Worm (Caenorhabditis elegans): Measurements from ENCODE around the gene F26A1.8.

The F26A1.8 gene

ce11 chrIII:4830207-4830606, 8.2 kb upstream of the F26A1.8 start, which contains the start of gene nspd-9:
Gene nspd-9, minus strand, starts transcription at chrIII:4830307.
- TF ChIP-seq aly-1 (tag; optimal IDR thresholded peaks at IDR 0.05) (no peak), hnd-1 (tag; optimal IDR thresholded peaks at IDR 0.05) (no peak), ceh-13 (GFP tag; optimal IDR thresholded peaks at IDR 0.05) (no peak), flt-1 (GFP tag; IDR thresholded peaks at IDR 0.05) (no peak), sea-1 (GFP tag; conservative IDR thresholded peaks at IDR 0.05) (no peak), tbx-37 (GFP tag; conservative IDR thresholded peaks at IDR 0.05) (no peak), tra-4 (tag; optimal IDR thresholded peaks at IDR 0.05) (no peak), ceh-36 (tag; optimal IDR thresholded peaks at IDR 0.05) (no peak), F13C5.2 (tag; optimal IDR thresholded peaks at IDR 0.05) (no peak), tbx-11 (GFP tag; IDR thresholded peaks at IDR 0.05) (no peak), hmbx-1 (tag; optimal IDR thresholded peaks at IDR 0.05) (no peak), hmg-4 (GFP tag; optimal IDR thresholded peaks at IDR 0.05) (no peak), ama-1 (optimal IDR thresholded peaks at IDR 0.05) (no peak), B0310.2 (tag; optimal IDR thresholded peaks at IDR 0.05) (no peak), scrt-1 (GFP tag; IDR thresholded peaks at IDR 0.05) (no peak)

ce11 chrIII:4829440-4829839, 7.4 kb upstream of the F26A1.8 start, which contains the start of gene F26A1.9:
Gene F26A1.9, minus strand, starts transcription at chrIII:4829540.
- no peak for TF ChIP-seq hmg-4 (GFP tag; optimal IDR thresholded peaks at IDR 0.05)
- no peak for TF ChIP-seq aly-1 (tag; optimal IDR thresholded peaks at IDR 0.05)
- TF ChIP-seq ets-7 (tag; optimal IDR thresholded peaks at IDR 0.05) = no peak
- TF ChIP-seq ceh-36 (tag; optimal IDR thresholded peaks at IDR 0.05) = no peak
- TF ChIP-seq scrt-1 (GFP tag; IDR thresholded peaks at IDR 0.05) = no peak
- no peak for TF ChIP-seq ceh-13 (GFP tag; optimal IDR thresholded peaks at IDR 0.05)
- TF ChIP-seq flt-1 (GFP tag; IDR thresholded peaks at IDR 0.05) = no peak
- TF ChIP-seq tbx-11 (GFP tag; IDR thresholded peaks at IDR 0.05) = no peak
- TF ChIP-seq hnd-1 (tag; optimal IDR thresholded peaks at IDR 0.05) = no peak
- TF ChIP-seq F13C5.2 (tag; optimal IDR thresholded peaks at IDR 0.05) = no peak
- TF ChIP-seq hmbx-1 (tag; optimal IDR thresholded peaks at IDR 0.05) = no peak
- no peak for TF ChIP-seq pes-1 (GFP tag; IDR thresholded peaks at IDR 0.05)
- TF ChIP-seq tra-4 (tag; optimal IDR thresholded peaks at IDR 0.05) = no peak
- no peak for TF ChIP-seq ama-1 (optimal IDR thresholded peaks at IDR 0.05)
- TF ChIP-seq sea-1 (GFP tag; conservative IDR thresholded peaks at IDR 0.05) = no peak
- TF ChIP-seq B0310.2 (tag; optimal IDR thresholded peaks at IDR 0.05) = no peak
- TF ChIP-seq tbx-37 (GFP tag; conservative IDR thresholded peaks at IDR 0.05) = no peak

- TF ChIP-seq B0310.2 (tag; optimal IDR thresholded peaks at IDR 0.05) (no peak), tbx-11 (GFP tag; IDR thresholded peaks at IDR 0.05) (no peak), tra-4 (tag; optimal IDR thresholded peaks at IDR 0.05) (no peak), hmbx-1 (tag; optimal IDR thresholded peaks at IDR 0.05) (no peak), ama-1 (optimal IDR thresholded peaks at IDR 0.05) (no peak), sea-1 (GFP tag; conservative IDR thresholded peaks at IDR 0.05) (no peak)
These were observed 4.6 kb upstream of the F26A1.8 start, which contains the start of gene F26A1.3 for ce11 chrIII:4826606-4827005. Gene F26A1.3, plus strand, starts transcription at chrIII:4826906.

- TF ChIP-seq hmg-4 (GFP tag; optimal IDR thresholded peaks at IDR 0.05) (no peak), scrt-1 (GFP tag; IDR thresholded peaks at IDR 0.05) (no peak), ceh-36 (tag; optimal IDR thresholded peaks at IDR 0.05) (no peak), flt-1 (GFP tag; IDR thresholded peaks at IDR 0.05) (no peak), B0310.2 (tag; optimal IDR thresholded peaks at IDR 0.05) (no peak), hmbx-1 (tag; optimal IDR thresholded peaks at IDR 0.05) (no peak), ets-7 (tag; optimal IDR thresholded peaks at IDR 0.05) (no peak), hnd-1 (tag; optimal IDR thresholded peaks at IDR 0.05) (no peak), aly-1 (tag; optimal IDR thresholded peaks at IDR 0.05) (no peak), F13C5.2 (tag; optimal IDR thresholded peaks at IDR 0.05) (no peak), sea-1 (GFP tag; conservative IDR thresholded peaks at IDR 0.05) (no peak), ama-1 (optimal IDR thresholded peaks at IDR 0.05) (no peak), tbx-37 (GFP tag; conservative IDR thresholded peaks at IDR 0.05) (no peak), tra-4 (tag; optimal IDR thresholded peaks at IDR 0.05) (no peak), ceh-13 (GFP tag; optimal IDR thresholded peaks at IDR 0.05) (no peak)
These were observed 2.2 kb downstream of the F26A1.8 start, which contains the start of gene F26A1.7 for ce11 chrIII:4819843-4820242. Gene F26A1.7, minus strand, starts transcription at chrIII:4819943.

- TF ChIP-seq scrt-1 (GFP tag; IDR thresholded peaks at IDR 0.05) (no peak), hnd-1 (tag; optimal IDR thresholded peaks at IDR 0.05) (no peak), tbx-11 (GFP tag; IDR thresholded peaks at IDR 0.05) (no peak), hmg-4 (GFP tag; optimal IDR thresholded peaks at IDR 0.05) (no peak), tbx-37 (GFP tag; conservative IDR thresholded peaks at IDR 0.05) (no peak), sea-1 (GFP tag; conservative IDR thresholded peaks at IDR 0.05) (no peak), F13C5.2 (tag; optimal IDR thresholded peaks at IDR 0.05) (no peak), tra-4 (tag; optimal IDR thresholded peaks at IDR 0.05) (no peak), ceh-13 (GFP tag; optimal IDR thresholded peaks at IDR 0.05) (no peak), aly-1 (tag; optimal IDR thresholded peaks at IDR 0.05) (no peak), ceh-36 (tag; optimal IDR thresholded peaks at IDR 0.05) (no peak), ets-7 (tag; optimal IDR thresholded peaks at IDR 0.05) (no peak), B0310.2 (tag; optimal IDR thresholded peaks at IDR 0.05) (no peak), hmbx-1 (tag; optimal IDR thresholded peaks at IDR 0.05) (no peak), ama-1 (optimal IDR thresholded peaks at IDR 0.05) (no peak), pes-1 (GFP tag; IDR thresholded peaks at IDR 0.05) (no peak), flt-1 (GFP tag; IDR thresholded peaks at IDR 0.05) (no peak)
These were observed 4.8 kb downstream of the F26A1.8 start, which contains the start of gene F26A1.4 for ce11 chrIII:4817240-4817639. Gene F26A1.4, plus strand, starts transcription at chrIII:4817540.

ce11 chrIII:4814730-4815129, 7.3 kb downstream of the F26A1.8 start, which contains the start of gene arl-6:
Gene arl-6, minus strand, starts transcription at chrIII:4814830.
- no peak for TF ChIP-seq tbx-37 (GFP tag; conservative IDR thresholded peaks at IDR 0.05)
- TF ChIP-seq ets-7 (tag; optimal IDR thresholded peaks at IDR 0.05) = no peak
- no peak for TF ChIP-seq tbx-11 (GFP tag; IDR thresholded peaks at IDR 0.05)
- TF ChIP-seq flt-1 (GFP tag; IDR thresholded peaks at IDR 0.05) = no peak
- TF ChIP-seq F13C5.2 (tag; optimal IDR thresholded peaks at IDR 0.05) = no peak
- no peak for TF ChIP-seq B0310.2 (tag; optimal IDR thresholded peaks at IDR 0.05)
- TF ChIP-seq scrt-1 (GFP tag; IDR thresholded peaks at IDR 0.05) = no peak
- TF ChIP-seq pes-1 (GFP tag; IDR thresholded peaks at IDR 0.05) = no peak
- no peak for TF ChIP-seq ceh-13 (GFP tag; optimal IDR thresholded peaks at IDR 0.05)
- no peak for TF ChIP-seq sea-1 (GFP tag; conservative IDR thresholded peaks at IDR 0.05)
- TF ChIP-seq hmg-4 (GFP tag; optimal IDR thresholded peaks at IDR 0.05) = no peak

ce11 chrIII:4811195-4811594, 10.8 kb downstream of the F26A1.8 start, which contains the start of gene C38D4.7:
Gene C38D4.7, minus strand, starts transcription at chrIII:4811295.
- TF ChIP-seq hmg-4 (GFP tag; optimal IDR thresholded peaks at IDR 0.05) (no peak), tbx-37 (GFP tag; conservative IDR thresholded peaks at IDR 0.05) (no peak), hnd-1 (tag; optimal IDR thresholded peaks at IDR 0.05) (no peak), flt-1 (GFP tag; IDR thresholded peaks at IDR 0.05) (no peak), ets-7 (tag; optimal IDR thresholded peaks at IDR 0.05) (no peak), F13C5.2 (tag; optimal IDR thresholded peaks at IDR 0.05) (no peak), aly-1 (tag; optimal IDR thresholded peaks at IDR 0.05) (no peak), scrt-1 (GFP tag; IDR thresholded peaks at IDR 0.05) (no peak), ceh-13 (GFP tag; optimal IDR thresholded peaks at IDR 0.05) (no peak), ceh-36 (tag; optimal IDR thresholded peaks at IDR 0.05) (no peak), hmbx-1 (tag; optimal IDR thresholded peaks at IDR 0.05) (no peak), tra-4 (tag; optimal IDR thresholded peaks at IDR 0.05) (no peak)
